Worm (Caenorhabditis elegans) whole organism, midembryonic: ENCODE results near the gene nhr-98.

Experiments used
- T22C8.4 ChIP-seq: fragments of 200-800 bp; sonication (Bioruptor generic); IDR thresholded peaks from 2 replicates; pipeline ENCODE4 v1.3.6; 2022; ENCODE audit warnings: missing genetic modification characterization, missing compliant biosample characterization
- cog-1 ChIP-seq: sonication (generic microtip); optimal IDR thresholded peaks from 2 replicates; lab custom pipeline; 2016; ENCODE audit warnings: missing genetic modification characterization, missing compliant biosample characterization
- flt-1 ChIP-seq: fragments of 200-800 bp; sonication (Bioruptor generic); IDR thresholded peaks from 2 replicates; pipeline ENCODE4 v1.3.6; 2022; ENCODE audit warnings: missing genetic modification characterization, missing compliant biosample characterization
- klf-2 ChIP-seq: fragments of 200-800 bp; sonication (Bioruptor generic); conservative IDR thresholded peaks from 2 replicates; pipeline ENCODE4 v1.3.6; 2022; ENCODE audit warnings: missing genetic modification reagents, missing genetic modification characterization, missing compliant biosample characterization
- med-1 ChIP-seq: sonication (generic microtip); optimal IDR thresholded peaks from 2 replicates; lab custom pipeline; 2017; ENCODE audit warnings: missing genetic modification characterization, mild to moderate bottlenecking, missing compliant biosample characterization, antibody characterized with exemption, missing genetic modification reagents; ENCODE audit not compliant: insufficient read depth
- ref-1 ChIP-seq: fragments of 200-800 bp; sonication (Bioruptor generic); conservative IDR thresholded peaks from 2 replicates; pipeline ENCODE4 v1.3.6; 2022; ENCODE audit warnings: missing genetic modification reagents, missing genetic modification characterization, missing compliant biosample characterization
- tab-1 ChIP-seq: fragments of 200-800 bp; sonication (Bioruptor generic); IDR thresholded peaks from 2 replicates; pipeline ENCODE4 v1.3.6; 2022; ENCODE audit warnings: missing genetic modification characterization, missing compliant biosample characterization
- ztf-23 ChIP-seq: fragments of 200-800 bp; sonication (Bioruptor generic); IDR thresholded peaks from 2 replicates; pipeline ENCODE4 v1.3.6; 2022; ENCODE audit warnings: missing genetic modification reagents, missing genetic modification characterization, missing compliant biosample characterization
- ztf-29 ChIP-seq: fragments of 200-800 bp; sonication (Bioruptor generic); IDR thresholded peaks from 2 replicates; pipeline ENCODE4 v1.3.6; 2022; ENCODE audit warnings: missing genetic modification reagents, missing genetic modification characterization, missing compliant biosample characterization

nhr-98 gene

ce11 chrV:472589-472988 lies 18.9 kb downstream of the nhr-98 start, which contains the start of gene srt-31:
srt-31 (plus strand) TSS chrV:472889.
- TF ChIP-seq T22C8.4 (no peak), ref-1 (GFP tag; lab: Robert Waterston, UW) (no peak), klf-2 (GFP tag; lab: Robert Waterston, UW) (no peak), med-1 (no peak), tab-1 (GFP tag; lab: Robert Waterston, UW) (no peak), ztf-29 (GFP tag; lab: Robert Waterston, UW) (no peak), ztf-23 (GFP tag; lab: Robert Waterston, UW) (no peak), cog-1 (tag; lab: Kevin White, UChicago) (no peak), flt-1 (GFP tag; lab: Robert Waterston, UW) (no peak)

- no peak for TF ChIP-seq ztf-29 (GFP tag; lab: Robert Waterston, UW)
- TF ChIP-seq ref-1 (GFP tag; lab: Robert Waterston, UW), result no peak
- TF ChIP-seq klf-2 (GFP tag; lab: Robert Waterston, UW), result no peak
- no peak for TF ChIP-seq flt-1 (GFP tag; lab: Robert Waterston, UW)
- TF ChIP-seq T22C8.4, result no peak
- TF ChIP-seq cog-1 (tag; lab: Kevin White, UChicago), result no peak
- no peak for TF ChIP-seq med-1
- TF ChIP-seq ztf-23 (GFP tag; lab: Robert Waterston, UW), result no peak
- TF ChIP-seq tab-1 (GFP tag; lab: Robert Waterston, UW), result no peak
These were observed 20.8 kb downstream of the nhr-98 start, which contains the start of gene nhr-99 for ce11 chrV:474516-474915. nhr-99 (plus strand) TSS chrV:474778.

ce11 chrV:477664-478212 lies 24.1 kb downstream of the nhr-98 start, which contains the start of gene nhr-55:
nhr-55 (plus strand) TSS chrV:478162.
- TF ChIP-seq ref-1 (GFP tag; lab: Robert Waterston, UW) (no peak), ztf-29 (GFP tag; lab: Robert Waterston, UW) (no peak), med-1 (no peak), flt-1 (GFP tag; lab: Robert Waterston, UW) (no peak), tab-1 (GFP tag; lab: Robert Waterston, UW) (no peak), cog-1 (tag; lab: Kevin White, UChicago) (no peak), klf-2 (GFP tag; lab: Robert Waterston, UW) (no peak), ztf-23 (GFP tag; lab: Robert Waterston, UW) (no peak), T22C8.4 (no peak)

ce11 chrV:479046-479445 lies 25.4 kb downstream of the nhr-98 start:
- TF ChIP-seq cog-1 (tag; lab: Kevin White, UChicago), result no peak

ce11 chrV:482860-483259 lies 29.2 kb downstream of the nhr-98 start:
- TF ChIP-seq T22C8.4 (no peak), ztf-23 (GFP tag; lab: Robert Waterston, UW) (no peak), cog-1 (tag; lab: Kevin White, UChicago) (no peak), flt-1 (GFP tag; lab: Robert Waterston, UW) (no peak), klf-2 (GFP tag; lab: Robert Waterston, UW) (no peak), ztf-29 (GFP tag; lab: Robert Waterston, UW) (no peak), ref-1 (GFP tag; lab: Robert Waterston, UW) (no peak)

ce11 chrV:483289-483795 lies 29.7 kb downstream of the nhr-98 start, which contains the start of gene nhr-130:
nhr-130 (minus strand) TSS chrV:483339.
- TF ChIP-seq cog-1 (tag; lab: Kevin White, UChicago), result no peak
- TF ChIP-seq ztf-29 (GFP tag; lab: Robert Waterston, UW), result no peak
- TF ChIP-seq ztf-23 (GFP tag; lab: Robert Waterston, UW), result no peak
- TF ChIP-seq ref-1 (GFP tag; lab: Robert Waterston, UW), result no peak
- TF ChIP-seq T22C8.4, result no peak
- TF ChIP-seq med-1, result no peak
- no peak for TF ChIP-seq klf-2 (GFP tag; lab: Robert Waterston, UW)
- no peak for TF ChIP-seq tab-1 (GFP tag; lab: Robert Waterston, UW)
- TF ChIP-seq flt-1 (GFP tag; lab: Robert Waterston, UW), result no peak

ce11 chrV:484285-484890 lies 30.7 kb downstream of the nhr-98 start, which contains the start of gene nhr-212:
nhr-212 (plus strand) TSS chrV:484857.
- no peak for TF ChIP-seq med-1
- no peak for TF ChIP-seq T22C8.4
- no peak for TF ChIP-seq ztf-23 (GFP tag; lab: Robert Waterston, UW)
- TF ChIP-seq klf-2 (GFP tag; lab: Robert Waterston, UW), result no peak
- TF ChIP-seq ztf-29 (GFP tag; lab: Robert Waterston, UW), result no peak
- no peak for TF ChIP-seq tab-1 (GFP tag; lab: Robert Waterston, UW)
- no peak for TF ChIP-seq ref-1 (GFP tag; lab: Robert Waterston, UW)
- no peak for TF ChIP-seq cog-1 (tag; lab: Kevin White, UChicago)
- no peak for TF ChIP-seq flt-1 (GFP tag; lab: Robert Waterston, UW)

- TF ChIP-seq cog-1 (tag; lab: Kevin White, UChicago) (no peak), ztf-29 (GFP tag; lab: Robert Waterston, UW) (no peak), flt-1 (GFP tag; lab: Robert Waterston, UW) (no peak), klf-2 (GFP tag; lab: Robert Waterston, UW) (no peak), ztf-23 (GFP tag; lab: Robert Waterston, UW) (no peak), tab-1 (GFP tag; lab: Robert Waterston, UW) (no peak), ref-1 (GFP tag; lab: Robert Waterston, UW) (no peak), T22C8.4 (no peak), med-1 (no peak)
These were observed 33.0 kb downstream of the nhr-98 start, which contains the start of gene nhr-211 for ce11 chrV:486684-487083. nhr-211 (plus strand) TSS chrV:486984.

- TF ChIP-seq med-1, result no peak
- no peak for TF ChIP-seq cog-1 (tag; lab: Kevin White, UChicago)
- TF ChIP-seq T22C8.4, result no peak
- TF ChIP-seq ref-1 (GFP tag; lab: Robert Waterston, UW), result no peak
- no peak for TF ChIP-seq ztf-29 (GFP tag; lab: Robert Waterston, UW)
- TF ChIP-seq tab-1 (GFP tag; lab: Robert Waterston, UW), result no peak
- no peak for TF ChIP-seq ztf-23 (GFP tag; lab: Robert Waterston, UW)
- no peak for TF ChIP-seq flt-1 (GFP tag; lab: Robert Waterston, UW)
- no peak for TF ChIP-seq klf-2 (GFP tag; lab: Robert Waterston, UW)
These were observed 34.3 kb downstream of the nhr-98 start for ce11 chrV:487980-488379.
